Fruit fly (Drosophila melanogaster) whole organism, adult: ENCODE results near the gene Snr1.

Source experiments
- CG11617 ChIP-seq: fragments of 200-800 bp; sonication (Bioruptor generic); optimal IDR thresholded peaks from 2 replicates; lab custom pipeline; 2017; ENCODE audit warnings: mild to moderate bottlenecking, missing biosample characterization, missing genetic modification reagents, missing genetic modification characterization
- CG12768 ChIP-seq: fragments of 200-800 bp; sonication (Bioruptor generic); optimal IDR thresholded peaks from 2 replicates; lab custom pipeline; 2017; ENCODE audit warnings: missing biosample characterization, missing genetic modification characterization, mild to moderate bottlenecking, moderate library complexity, missing genetic modification reagents
- CG14711 ChIP-seq: fragments of 200-800 bp; sonication (Bioruptor generic); optimal IDR thresholded peaks from 2 replicates; lab custom pipeline; 2018; ENCODE audit warnings: missing biosample characterization, mild to moderate bottlenecking, missing genetic modification characterization, moderate library complexity
- CG1620 ChIP-seq: fragments of 200-800 bp; sonication (Bioruptor generic); optimal IDR thresholded peaks from 2 replicates; lab custom pipeline; 2016; ENCODE audit warnings: missing biosample characterization, missing genetic modification characterization
- CG33017 ChIP-seq: fragments of 200-800 bp; sonication (Bioruptor generic); optimal IDR thresholded peaks from 2 replicates; lab custom pipeline; 2018; ENCODE audit warnings: missing biosample characterization, mild to moderate bottlenecking, missing genetic modification characterization, moderate library complexity
- CG5204 ChIP-seq: fragments of 200-800 bp; sonication (Bioruptor generic); optimal IDR thresholded peaks from 2 replicates; lab custom pipeline; 2016; ENCODE audit warnings: missing biosample characterization, missing genetic modification characterization
- CG7045 ChIP-seq: fragments of 200-800 bp; sonication (Bioruptor generic); optimal IDR thresholded peaks from 2 replicates; lab custom pipeline; 2017; ENCODE audit warnings: missing biosample characterization, mild to moderate bottlenecking, missing genetic modification characterization
- CG7101 ChIP-seq: fragments of 200-800 bp; sonication (Bioruptor generic); optimal IDR thresholded peaks from 2 replicates; lab custom pipeline; 2018; ENCODE audit warnings: missing biosample characterization, mild to moderate bottlenecking, missing genetic modification characterization, moderate library complexity
- Clk ChIP-seq: fragments of 200-800 bp; sonication (Bioruptor generic); optimal IDR thresholded peaks from 2 replicates; lab custom pipeline; 2017; ENCODE audit warnings: missing biosample characterization, missing genetic modification characterization
- Crg-1 ChIP-seq: fragments of 200-800 bp; sonication (Bioruptor generic); optimal IDR thresholded peaks from 2 replicates; lab custom pipeline; 2016; ENCODE audit warnings: missing biosample characterization, missing genetic modification characterization
- Hr96 ChIP-seq: fragments of 200-800 bp; sonication (Bioruptor generic); optimal IDR thresholded peaks from 2 replicates; lab custom pipeline; 2016; ENCODE audit warnings: missing biosample characterization, missing genetic modification characterization
- Mnt ChIP-seq: fragments of 200-800 bp; sonication (Bioruptor generic); optimal IDR thresholded peaks from 2 replicates; lab custom pipeline; 2016; ENCODE audit warnings: missing biosample characterization, mild to moderate bottlenecking, missing genetic modification characterization
- bab1 ChIP-seq: fragments of 200-800 bp; sonication (Bioruptor generic); optimal IDR thresholded peaks from 3 replicates; lab custom pipeline; 2019; ENCODE audit warnings: missing biosample characterization, mild to moderate bottlenecking, missing genetic modification characterization, moderate library complexity
- cic ChIP-seq: fragments of 200-800 bp; sonication (Bioruptor generic); optimal IDR thresholded peaks from 2 replicates; lab custom pipeline; 2017; ENCODE audit warnings: missing biosample characterization, mild to moderate bottlenecking, missing genetic modification characterization, moderate library complexity
- cnc ChIP-seq, 2 experiments: fragments of >200 bp; optimal IDR thresholded peaks; 2 replicates each; lab custom pipeline; 2017
- kay ChIP-seq: fragments of 200-800 bp; sonication (Bioruptor generic); peaks from one replicate; lab custom pipeline; 2016; ENCODE audit warnings: missing biosample characterization, missing genetic modification characterization, borderline replicate concordance
- ovo ChIP-seq: fragments of 200-800 bp; sonication (Bioruptor generic); optimal IDR thresholded peaks from 2 replicates; lab custom pipeline; 2016; ENCODE audit warnings: missing biosample characterization, missing genetic modification characterization
- pad ChIP-seq: fragments of 200-800 bp; sonication (Bioruptor generic); optimal IDR thresholded peaks from 3 replicates; lab custom pipeline; 2017; ENCODE audit warnings: missing biosample characterization, missing genetic modification characterization, mild to moderate bottlenecking, moderate library complexity, missing genetic modification reagents
- tj ChIP-seq: fragments of 200-800 bp; sonication (Bioruptor generic); optimal IDR thresholded peaks from 3 replicates; lab custom pipeline; 2017; ENCODE audit warnings: missing biosample characterization, mild to moderate bottlenecking, missing genetic modification characterization, moderate library complexity
- toe ChIP-seq: fragments of 200-800 bp; sonication (Bioruptor generic); optimal IDR thresholded peaks from 2 replicates; lab custom pipeline; 2016; ENCODE audit warnings: missing biosample characterization, missing genetic modification characterization

Gene Snr1

dm6 chr3R:5454334-5454733 is 16.4 kb upstream of the Snr1 start:
- TF ChIP-seq Mnt (no peak), Crg-1 (GFP tag; lab: Kevin White, UChicago) (no peak), CG11617 (GFP tag; lab: Kevin White, UChicago) (no peak), kay (GFP tag; lab: Kevin White, UChicago) (no peak), CG5204 (GFP tag; lab: Kevin White, UChicago) (no peak), bab1 (GFP tag; lab: Kevin White, UChicago) (no peak), CG14711 (tag; lab: Kevin White, UChicago) (no peak), Clk (GFP tag; lab: Kevin White, UChicago) (no peak)

dm6 chr3R:5458627-5459026 is 12.1 kb upstream of the Snr1 start:
- TF ChIP-seq tj (GFP tag; lab: Kevin White, UChicago) (no peak), Clk (GFP tag; lab: Kevin White, UChicago) (no peak), kay (GFP tag; lab: Kevin White, UChicago) (no peak), cnc (optimal IDR thresholded peaks at IDR 0.05; lab: Kevin White, UChicago) (no peak), CG7101 (no peak)

- TF ChIP-seq CG7101 = no peak
- TF ChIP-seq CG1620 (GFP tag; lab: Kevin White, UChicago) = no peak
- TF ChIP-seq tj (GFP tag; lab: Kevin White, UChicago) = peak; percentile 66
- no peak for TF ChIP-seq kay (GFP tag; lab: Kevin White, UChicago)
- peak; percentile 28 for TF ChIP-seq pad (GFP tag; lab: Kevin White, UChicago)
Observed at dm6 chr3R:5463199-5463949, 7.4 kb upstream of the Snr1 start.

- TF ChIP-seq Mnt (peak; percentile 5), CG14711 (tag; lab: Kevin White, UChicago) (peak; percentile 3), CG7101 (no peak), CG11617 (GFP tag; lab: Kevin White, UChicago) (no peak), pad (GFP tag; lab: Kevin White, UChicago) (no peak), cic (GFP tag; lab: Kevin White, UChicago) (no peak), bab1 (GFP tag; lab: Kevin White, UChicago) (peak; percentile 60), kay (GFP tag; lab: Kevin White, UChicago) (no peak)
Observed at dm6 chr3R:5464481-5464880, 6.2 kb upstream of the Snr1 start, which contains the start of gene PEK. Gene PEK, minus strand, starts transcription at chr3R:5464753.

dm6 chr3R:5466875-5467274 is 3.9 kb upstream of the Snr1 start, which contains the start of gene RpL35A:
Gene RpL35A, minus strand, starts transcription at chr3R:5467101.
- TF ChIP-seq CG1620 (GFP tag; lab: Kevin White, UChicago) (peak; percentile 73), kay (GFP tag; lab: Kevin White, UChicago) (no peak), CG14711 (tag; lab: Kevin White, UChicago) (peak; percentile 67), Hr96 (peak; percentile 82), CG12768 (peak; percentile 79), pad (GFP tag; lab: Kevin White, UChicago) (peak; percentile 59), CG11617 (GFP tag; lab: Kevin White, UChicago) (peak; percentile 86), cic (GFP tag; lab: Kevin White, UChicago) (peak; percentile 51), Crg-1 (GFP tag; lab: Kevin White, UChicago) (peak; percentile 70), tj (GFP tag; lab: Kevin White, UChicago) (peak; percentile 52), cnc (optimal IDR thresholded peaks at IDR 0.05; lab: Kevin White, UChicago) (no peak), CG7101 (peak; percentile 85), CG7045 (GFP tag; lab: Kevin White, UChicago) (peak; percentile 69), CG5204 (GFP tag; lab: Kevin White, UChicago) (no peak), ovo (peak; percentile 55), CG33017 (tag; lab: Kevin White, UChicago) (peak; percentile 83), Clk (GFP tag; lab: Kevin White, UChicago) (no peak), bab1 (GFP tag; lab: Kevin White, UChicago) (peak; percentile 85), toe (no peak), Mnt (peak; percentile 92)

- TF ChIP-seq CG12768 (no peak), Mnt (peak; percentile 37)
Observed at dm6 chr3R:5467619-5468018, 3.1 kb upstream of the Snr1 start, which contains the start of gene POLDIP2. Gene POLDIP2, plus strand, starts transcription at chr3R:5467778.

- TF ChIP-seq kay (GFP tag; lab: Kevin White, UChicago) (no peak), toe (no peak), bab1 (GFP tag; lab: Kevin White, UChicago) (no peak), CG12768 (peak; percentile 59), CG1620 (GFP tag; lab: Kevin White, UChicago) (peak; percentile 39), CG7045 (GFP tag; lab: Kevin White, UChicago) (no peak), CG14711 (tag; lab: Kevin White, UChicago) (peak; percentile 26), pad (GFP tag; lab: Kevin White, UChicago) (peak; percentile 19), CG7101 (peak; percentile 31), CG11617 (GFP tag; lab: Kevin White, UChicago) (peak; percentile 34), Mnt (peak; percentile 28), Clk (GFP tag; lab: Kevin White, UChicago) (peak; percentile 29)
Observed at dm6 chr3R:5474551-5474950, 3.8 kb downstream of the Snr1 start, which contains the start of the genes CG45100, HDAC3 and Hcs. Gene CG45100, minus strand, starts transcription at chr3R:5474600. Gene HDAC3, minus strand, starts transcription at chr3R:5474600. Gene Hcs, plus strand, starts transcription at chr3R:5474899.
